Worm (Caenorhabditis elegans) whole organism, midembryonic: ENCODE data around the gene mics-1.

Experiments used
- cog-1 ChIP-seq: sonication (generic microtip); optimal IDR thresholded peaks from 2 replicates; lab custom pipeline; 2016; ENCODE audit warnings: missing genetic modification characterization, missing compliant biosample characterization
- flt-1 ChIP-seq: fragments of 200-800 bp; sonication (Bioruptor generic); IDR thresholded peaks from 2 replicates; pipeline ENCODE4 v1.3.6; 2022; ENCODE audit warnings: missing genetic modification characterization, missing compliant biosample characterization
- klf-2 ChIP-seq: fragments of 200-800 bp; sonication (Bioruptor generic); conservative IDR thresholded peaks from 2 replicates; pipeline ENCODE4 v1.3.6; 2022; ENCODE audit warnings: missing genetic modification reagents, missing genetic modification characterization, missing compliant biosample characterization
- ref-1 ChIP-seq: fragments of 200-800 bp; sonication (Bioruptor generic); conservative IDR thresholded peaks from 2 replicates; pipeline ENCODE4 v1.3.6; 2022; ENCODE audit warnings: missing genetic modification reagents, missing genetic modification characterization, missing compliant biosample characterization
- tab-1 ChIP-seq: fragments of 200-800 bp; sonication (Bioruptor generic); IDR thresholded peaks from 2 replicates; pipeline ENCODE4 v1.3.6; 2022; ENCODE audit warnings: missing genetic modification characterization, missing compliant biosample characterization

DNA sequence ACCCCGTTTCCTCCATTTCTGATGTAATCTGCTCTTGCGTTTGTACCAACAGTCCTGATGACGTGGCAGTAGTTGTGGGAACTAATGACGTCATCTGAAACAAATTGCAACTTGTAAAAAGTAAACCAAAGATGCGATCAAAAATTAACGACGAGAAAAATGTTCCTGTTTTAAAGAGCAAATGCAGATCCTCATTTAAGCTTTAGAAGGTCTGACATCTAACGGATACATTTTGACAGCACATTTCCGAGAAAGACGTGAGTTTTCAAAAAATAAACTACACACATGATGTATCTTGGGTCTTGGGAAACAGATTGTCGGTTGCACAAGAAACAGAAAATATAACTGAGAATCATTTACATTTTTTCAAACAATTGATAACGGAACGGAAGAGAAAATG is 37.4 kb upstream of the mics-1 start, which contains the start of gene H09F14.1:
- TF ChIP-seq ref-1 (no peak), flt-1 (no peak), tab-1 (GFP tag; lab: Robert Waterston, UW) (no peak), cog-1 (tag; lab: Kevin White, UChicago) (no peak), klf-2 (GFP tag; lab: Robert Waterston, UW) (no peak)
